Fruit fly (Drosophila melanogaster): ENCODE data around the gene CG7049.

CG7049 gene

dm6 chr3L:224004-224951 is 48.2 kb upstream of the CG7049 start (continued):
- TF ChIP-seq vnd (GFP tag; IDR thresholded peaks at IDR 0.05; ENCODE audit: partially characterized antibody): 0 out of 3 replicates have a peak, but pooled peaks have one; percentile 9
- TF ChIP-seq BtbVII (GFP tag; optimal IDR thresholded peaks at IDR 0.05): peak; percentile 6
- TF ChIP-seq CG2120 (GFP tag; optimal IDR thresholded peaks at IDR 0.05): no peak
- peak; percentile 54; the same call in 2 of the 3 replicates for TF ChIP-seq CG6791 (GFP tag; IDR thresholded peaks at IDR 0.05; ENCODE audit: partially characterized antibody)
- peak; percentile 25 for TF ChIP-seq bigmax (GFP tag; optimal IDR thresholded peaks at IDR 0.05)
- TF ChIP-seq Max (GFP tag; optimal IDR thresholded peaks at IDR 0.05): no peak
- TF ChIP-seq onecut (GFP tag; IDR thresholded peaks at IDR 0.05): peak; percentile 3; the same call in 1 of the 2 replicates
- peak in 1 of 2 experiments; percentile 81 for TF ChIP-seq Eip74EF (GFP tag; optimal IDR thresholded peaks at IDR 0.05)
- no peak for TF ChIP-seq CG14965 (GFP tag; optimal IDR thresholded peaks at IDR 0.05; ENCODE audit: borderline replicate concordance)
- TF ChIP-seq CG11085 (GFP tag; IDR thresholded peaks at IDR 0.05): peak; percentile 5; the same call in 1 of the 2 replicates
- TF ChIP-seq CG1602 (GFP tag; optimal IDR thresholded peaks at IDR 0.05): no peak
- TF ChIP-seq Taf1 (GFP tag; IDR thresholded peaks at IDR 0.05): 0 out of 2 replicates have a peak, but pooled peaks have one; percentile 19
- peak; percentile 14 for TF ChIP-seq nmo (GFP tag; optimal IDR thresholded peaks at IDR 0.05)
- TF ChIP-seq HmgZ (tag; optimal IDR thresholded peaks at IDR 0.05): peak; percentile 2
- peak; percentile 39 for TF ChIP-seq vvl (GFP tag; IDR thresholded peaks at IDR 0.05)
- TF ChIP-seq CG3163 (GFP tag; optimal IDR thresholded peaks at IDR 0.05): peak; percentile 20
- peak; percentile 64 for TF ChIP-seq CG34376 (GFP tag; optimal IDR thresholded peaks at IDR 0.05)
- peak; percentile 47 for TF ChIP-seq CG3838 (GFP tag; optimal IDR thresholded peaks at IDR 0.05)
- TF ChIP-seq slbo (GFP tag; IDR thresholded peaks at IDR 0.05): peak; percentile 23; the same call in 1 of the 2 replicates
- no peak for TF ChIP-seq oc (tag; optimal IDR thresholded peaks at IDR 0.05)
- peak; percentile 18 for TF ChIP-seq Xrp1 (GFP tag; IDR thresholded peaks at IDR 0.05)
- peak; percentile 82 for TF ChIP-seq chm (GFP tag; IDR thresholded peaks at IDR 0.05)
- TF ChIP-seq tll (GFP tag; optimal IDR thresholded peaks at IDR 0.05): no peak
- peak; percentile 38 for TF ChIP-seq CG6854 (GFP tag; optimal IDR thresholded peaks at IDR 0.05)
- no peak for TF ChIP-seq run (tag; optimal IDR thresholded peaks at IDR 0.05)
- TF ChIP-seq CG1603 (tag; optimal IDR thresholded peaks at IDR 0.05): peak; percentile 26
- TF ChIP-seq CG10321 (GFP tag; IDR thresholded peaks at IDR 0.05): peak; percentile 96
- peak; percentile 20 for TF ChIP-seq CG12659 (GFP tag; optimal IDR thresholded peaks at IDR 0.05)
- TF ChIP-seq her (GFP tag; optimal IDR thresholded peaks at IDR 0.05): peak; percentile 60
- TF ChIP-seq ewg (GFP tag; optimal IDR thresholded peaks at IDR 0.05): peak; percentile 76
- peak; percentile 9; the same call in 1 of the 3 replicates for TF ChIP-seq C15 (GFP tag; IDR thresholded peaks at IDR 0.05)
- TF ChIP-seq salm (tag; optimal IDR thresholded peaks at IDR 0.05): peak; percentile 3
- TF ChIP-seq ap (GFP tag; IDR thresholded peaks at IDR 0.05): peak; percentile 15; the same call in 1 of the 2 replicates
- TF ChIP-seq CG4424 (GFP tag; optimal IDR thresholded peaks at IDR 0.05): no peak
- TF ChIP-seq CG2202 (tag; optimal IDR thresholded peaks at IDR 0.05): no peak
- TF ChIP-seq CG10959 (GFP tag; IDR thresholded peaks at IDR 0.05): peak; percentile 9; the same call in 1 of the 2 replicates
- TF ChIP-seq CG30020 (tag; optimal IDR thresholded peaks at IDR 0.05): no peak
- TF ChIP-seq CG7786 (GFP tag; optimal IDR thresholded peaks at IDR 0.05): no peak
- TF ChIP-seq CG15011 (GFP tag; optimal IDR thresholded peaks at IDR 0.05): no peak
- TF ChIP-seq CG13424 (tag; optimal IDR thresholded peaks at IDR 0.05): no peak
- 0 out of 2 replicates have a peak, but pooled peaks have one; percentile 11 for TF ChIP-seq tna (GFP tag; IDR thresholded peaks at IDR 0.05; ENCODE audit: partially characterized antibody)
- TF ChIP-seq sr (GFP tag; IDR thresholded peaks at IDR 0.05): 0 out of 3 replicates have a peak, but pooled peaks have one; percentile 21
- TF ChIP-seq corto (GFP tag; optimal IDR thresholded peaks at IDR 0.05): no peak
- no peak for TF ChIP-seq tx (GFP tag; optimal IDR thresholded peaks at IDR 0.05)
- TF ChIP-seq Hr51 (GFP tag; optimal IDR thresholded peaks at IDR 0.05): no peak
- peak; percentile 36; the same call in 1 of the 2 replicates for TF ChIP-seq CG31224 (GFP tag; IDR thresholded peaks at IDR 0.05)
- peak; percentile 25 for TF ChIP-seq Dbx (GFP tag; IDR thresholded peaks at IDR 0.05)
